Worm (Caenorhabditis elegans): ENCODE measurements around the gene C29F7.3.

DNA sequence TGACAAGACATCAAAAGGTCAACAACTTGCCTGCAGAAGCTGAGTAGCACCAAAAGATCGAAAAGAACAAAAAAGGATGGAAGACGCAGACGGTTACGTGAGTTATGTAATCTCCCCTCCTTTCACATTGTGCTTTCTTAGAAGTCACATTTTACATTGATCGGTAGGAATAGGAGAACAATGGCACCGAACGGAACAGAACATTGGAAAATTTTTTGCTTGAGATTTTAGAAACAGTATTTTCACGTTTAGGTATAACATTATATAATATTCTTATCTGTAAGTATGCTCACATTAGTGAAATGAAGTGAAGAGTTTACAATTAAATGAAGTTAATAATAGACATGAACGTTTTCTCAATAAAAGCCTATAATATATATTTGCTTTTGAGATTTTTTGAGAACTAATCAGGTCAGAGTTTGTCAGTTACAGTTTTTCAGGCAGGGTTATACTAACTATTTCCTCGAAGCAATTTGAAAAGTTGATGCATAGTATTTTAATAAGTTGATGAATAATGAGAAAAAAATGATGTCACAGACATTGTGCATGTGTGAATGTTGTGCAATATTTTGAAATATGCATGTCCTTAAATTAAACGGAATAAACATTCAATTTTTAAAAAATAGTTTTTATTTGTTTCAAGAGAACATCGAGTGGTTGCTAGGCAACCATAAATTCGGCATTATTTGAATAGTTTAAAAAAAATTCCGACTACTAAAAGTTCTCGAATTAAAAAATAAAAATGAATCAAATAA lies 38.6 kb downstream of the C29F7.3 start:
- TF ChIP-seq dmd-9 (GFP tag; IDR thresholded peaks at IDR 0.05) (no peak), snpc-1.2 (GFP tag; IDR thresholded peaks at IDR 0.05) (no peak), ces-1 (GFP tag; optimal IDR thresholded peaks at IDR 0.05) (no peak), snpc-4 (tag; optimal IDR thresholded peaks at IDR 0.05) (no peak), rbr-2 (tag; optimal IDR thresholded peaks at IDR 0.05) (no peak), ama-1 (optimal IDR thresholded peaks at IDR 0.05) (no peak), madf-9 (GFP tag; conservative IDR thresholded peaks at IDR 0.05) (no peak)

All from whole organism, L4 larva.